Worm (Caenorhabditis elegans): ENCODE measurements around the gene nhr-106.

nhr-106 gene

ce11 chrV:512420-512819 lies 23.0 kb downstream of the nhr-106 start, which contains the start of gene srh-37:
Gene srh-37 (minus strand): TSS chrV:512520.
- TF ChIP-seq unc-62 (GFP tag; optimal IDR thresholded peaks at IDR 0.05): no peak

ce11 chrV:519445-519844 lies 30.0 kb downstream of the nhr-106 start, which contains the start of gene nhr-210:
Gene nhr-210 (minus strand): TSS chrV:519545.
- no peak for TF ChIP-seq unc-62 (GFP tag; optimal IDR thresholded peaks at IDR 0.05)

ce11 chrV:521517-521916 lies 32.1 kb downstream of the nhr-106 start, which contains the start of gene srw-107:
Gene srw-107 (minus strand): TSS chrV:521617.
- TF ChIP-seq unc-62 (GFP tag; optimal IDR thresholded peaks at IDR 0.05): no peak

ce11 chrV:524058-524457 lies 34.6 kb downstream of the nhr-106 start, which contains the start of gene lipl-3:
Gene lipl-3 (minus strand): TSS chrV:524218.
- TF ChIP-seq unc-62 (GFP tag; optimal IDR thresholded peaks at IDR 0.05): no peak

ce11 chrV:525040-525439 lies 35.6 kb downstream of the nhr-106 start, which contains the start of gene R11G11.16:
Gene R11G11.16 (minus strand): TSS chrV:525140.
- no peak for TF ChIP-seq unc-62 (GFP tag; optimal IDR thresholded peaks at IDR 0.05)

ce11 chrV:527602-528001 lies 38.2 kb downstream of the nhr-106 start, which contains the start of gene srw-108:
Gene srw-108 (plus strand): TSS chrV:527902.
- TF ChIP-seq unc-62 (GFP tag; optimal IDR thresholded peaks at IDR 0.05): no peak

- no peak for TF ChIP-seq unc-62 (GFP tag; optimal IDR thresholded peaks at IDR 0.05)
These were observed 42.6 kb downstream of the nhr-106 start, which contains the start of gene nhr-58 for ce11 chrV:532046-532445. Gene nhr-58 (plus strand): TSS chrV:532259.

- TF ChIP-seq unc-62 (GFP tag; optimal IDR thresholded peaks at IDR 0.05): no peak
These were observed 44.8 kb downstream of the nhr-106 start, which contains the start of gene nhr-132 for ce11 chrV:534176-534575. Gene nhr-132 (plus strand): TSS chrV:534446.

ce11 chrV:536571-536970 lies 47.2 kb downstream of the nhr-106 start, which contains the start of gene C14C6.5:
Gene C14C6.5 (plus strand): TSS chrV:536628.
- TF ChIP-seq unc-62 (GFP tag; optimal IDR thresholded peaks at IDR 0.05): no peak

ce11 chrV:539040-539510 lies 49.7 kb downstream of the nhr-106 start, which contains the start of gene nhr-155:
Gene nhr-155 (plus strand): TSS chrV:539460.
- no peak for TF ChIP-seq unc-62 (GFP tag; optimal IDR thresholded peaks at IDR 0.05)
